Fruit fly (Drosophila melanogaster) whole organism, adult: ENCODE measurements around the gene CG9300.

Experiments
- CG11617 ChIP-seq: fragments of 200-800 bp; sonication (Bioruptor generic); optimal IDR thresholded peaks from 2 replicates; lab custom pipeline; 2017; ENCODE audit warnings: mild to moderate bottlenecking, missing biosample characterization, missing genetic modification reagents, missing genetic modification characterization
- CG12768 ChIP-seq: fragments of 200-800 bp; sonication (Bioruptor generic); optimal IDR thresholded peaks from 2 replicates; lab custom pipeline; 2017; ENCODE audit warnings: missing biosample characterization, missing genetic modification characterization, mild to moderate bottlenecking, moderate library complexity, missing genetic modification reagents
- CG14711 ChIP-seq: fragments of 200-800 bp; sonication (Bioruptor generic); optimal IDR thresholded peaks from 2 replicates; lab custom pipeline; 2018; ENCODE audit warnings: missing biosample characterization, mild to moderate bottlenecking, missing genetic modification characterization, moderate library complexity
- CG1620 ChIP-seq: fragments of 200-800 bp; sonication (Bioruptor generic); optimal IDR thresholded peaks from 2 replicates; lab custom pipeline; 2016; ENCODE audit warnings: missing biosample characterization, missing genetic modification characterization
- CG33017 ChIP-seq: fragments of 200-800 bp; sonication (Bioruptor generic); optimal IDR thresholded peaks from 2 replicates; lab custom pipeline; 2018; ENCODE audit warnings: missing biosample characterization, mild to moderate bottlenecking, missing genetic modification characterization, moderate library complexity
- CG5204 ChIP-seq: fragments of 200-800 bp; sonication (Bioruptor generic); optimal IDR thresholded peaks from 2 replicates; lab custom pipeline; 2016; ENCODE audit warnings: missing biosample characterization, missing genetic modification characterization
- CG7045 ChIP-seq: fragments of 200-800 bp; sonication (Bioruptor generic); optimal IDR thresholded peaks from 2 replicates; lab custom pipeline; 2017; ENCODE audit warnings: missing biosample characterization, mild to moderate bottlenecking, missing genetic modification characterization
- CG7101 ChIP-seq: fragments of 200-800 bp; sonication (Bioruptor generic); optimal IDR thresholded peaks from 2 replicates; lab custom pipeline; 2018; ENCODE audit warnings: missing biosample characterization, mild to moderate bottlenecking, missing genetic modification characterization, moderate library complexity
- Clk ChIP-seq: fragments of 200-800 bp; sonication (Bioruptor generic); optimal IDR thresholded peaks from 2 replicates; lab custom pipeline; 2017; ENCODE audit warnings: missing biosample characterization, missing genetic modification characterization
- Crg-1 ChIP-seq: fragments of 200-800 bp; sonication (Bioruptor generic); optimal IDR thresholded peaks from 2 replicates; lab custom pipeline; 2016; ENCODE audit warnings: missing biosample characterization, missing genetic modification characterization
- Hr96 ChIP-seq: fragments of 200-800 bp; sonication (Bioruptor generic); optimal IDR thresholded peaks from 2 replicates; lab custom pipeline; 2016; ENCODE audit warnings: missing biosample characterization, missing genetic modification characterization
- Mnt ChIP-seq: fragments of 200-800 bp; sonication (Bioruptor generic); optimal IDR thresholded peaks from 2 replicates; lab custom pipeline; 2016; ENCODE audit warnings: missing biosample characterization, mild to moderate bottlenecking, missing genetic modification characterization
- bab1 ChIP-seq: fragments of 200-800 bp; sonication (Bioruptor generic); optimal IDR thresholded peaks from 3 replicates; lab custom pipeline; 2019; ENCODE audit warnings: missing biosample characterization, mild to moderate bottlenecking, missing genetic modification characterization, moderate library complexity
- cic ChIP-seq: fragments of 200-800 bp; sonication (Bioruptor generic); optimal IDR thresholded peaks from 2 replicates; lab custom pipeline; 2017; ENCODE audit warnings: missing biosample characterization, mild to moderate bottlenecking, missing genetic modification characterization, moderate library complexity
- cnc ChIP-seq, 2 experiments: fragments of >200 bp; optimal IDR thresholded peaks; 2 replicates each; lab custom pipeline; 2017
- kay ChIP-seq: fragments of 200-800 bp; sonication (Bioruptor generic); peaks from one replicate; lab custom pipeline; 2016; ENCODE audit warnings: missing biosample characterization, missing genetic modification characterization, borderline replicate concordance
- ovo ChIP-seq: fragments of 200-800 bp; sonication (Bioruptor generic); optimal IDR thresholded peaks from 2 replicates; lab custom pipeline; 2016; ENCODE audit warnings: missing biosample characterization, missing genetic modification characterization
- pad ChIP-seq: fragments of 200-800 bp; sonication (Bioruptor generic); optimal IDR thresholded peaks from 3 replicates; lab custom pipeline; 2017; ENCODE audit warnings: missing biosample characterization, missing genetic modification characterization, mild to moderate bottlenecking, moderate library complexity, missing genetic modification reagents
- tj ChIP-seq: fragments of 200-800 bp; sonication (Bioruptor generic); optimal IDR thresholded peaks from 3 replicates; lab custom pipeline; 2017; ENCODE audit warnings: missing biosample characterization, mild to moderate bottlenecking, missing genetic modification characterization, moderate library complexity
- toe ChIP-seq: fragments of 200-800 bp; sonication (Bioruptor generic); optimal IDR thresholded peaks from 2 replicates; lab custom pipeline; 2016; ENCODE audit warnings: missing biosample characterization, missing genetic modification characterization

The CG9300 gene

dm6 chr3L:19579346-19579745 is 27.1 kb downstream of the CG9300 start:
- TF ChIP-seq CG1620 (GFP tag; lab: Kevin White, UChicago) = no peak
- TF ChIP-seq CG11617 = no peak
- no peak for TF ChIP-seq CG7101 (tag; lab: Kevin White, UChicago)
- no peak for TF ChIP-seq Crg-1 (GFP tag; lab: Kevin White, UChicago)
- TF ChIP-seq pad (GFP tag; lab: Kevin White, UChicago) = no peak
- no peak for TF ChIP-seq CG5204 (GFP tag; lab: Kevin White, UChicago)
- TF ChIP-seq Hr96 (GFP tag; lab: Kevin White, UChicago) = no peak
- TF ChIP-seq Mnt (GFP tag; lab: Kevin White, UChicago) = no peak
- TF ChIP-seq CG14711 (tag; lab: Kevin White, UChicago) = no peak
- no peak for TF ChIP-seq kay (GFP tag; lab: Kevin White, UChicago)
- no peak for TF ChIP-seq cic (GFP tag; lab: Kevin White, UChicago)
- no peak for TF ChIP-seq bab1 (GFP tag; lab: Kevin White, UChicago)
- no peak for TF ChIP-seq Clk (GFP tag; lab: Kevin White, UChicago)
- TF ChIP-seq CG33017 (tag; lab: Kevin White, UChicago) = no peak
- TF ChIP-seq CG7045 (GFP tag; lab: Kevin White, UChicago) = no peak

- no peak for TF ChIP-seq CG7045 (GFP tag; lab: Kevin White, UChicago)
- no peak for TF ChIP-seq CG33017 (tag; lab: Kevin White, UChicago)
Measured at dm6 chr3L:19580709-19581227, 28.5 kb downstream of the CG9300 start.

- TF ChIP-seq CG7045 (GFP tag; lab: Kevin White, UChicago) (no peak), CG12768 (GFP tag; lab: Kevin White, UChicago) (no peak), Crg-1 (GFP tag; lab: Kevin White, UChicago) (no peak), ovo (GFP tag; lab: Kevin White, UChicago) (no peak), CG1620 (GFP tag; lab: Kevin White, UChicago) (no peak), CG7101 (tag; lab: Kevin White, UChicago) (no peak), Mnt (GFP tag; lab: Kevin White, UChicago) (no peak), CG33017 (tag; lab: Kevin White, UChicago) (no peak), bab1 (GFP tag; lab: Kevin White, UChicago) (no peak), cic (GFP tag; lab: Kevin White, UChicago) (no peak), Hr96 (GFP tag; lab: Kevin White, UChicago) (no peak), CG5204 (GFP tag; lab: Kevin White, UChicago) (no peak), CG11617 (no peak), kay (GFP tag; lab: Kevin White, UChicago) (no peak), toe (GFP tag; lab: Kevin White, UChicago) (no peak), Clk (GFP tag; lab: Kevin White, UChicago) (no peak), tj (no peak)
Measured at dm6 chr3L:19584369-19584915, 32.2 kb downstream of the CG9300 start, which contains the start of gene Shal. TSS of gene Shal (minus strand) at chr3L:19584568.

- TF ChIP-seq CG11617 = peak; percentile 15
- no peak for TF ChIP-seq cic (GFP tag; lab: Kevin White, UChicago)
- TF ChIP-seq CG7101 (tag; lab: Kevin White, UChicago) = peak; percentile 33
- TF ChIP-seq cnc (optimal IDR thresholded peaks at IDR 0.05; lab: Kevin White, UChicago) = no peak
- TF ChIP-seq pad (GFP tag; lab: Kevin White, UChicago) = no peak
- no peak for TF ChIP-seq Clk (GFP tag; lab: Kevin White, UChicago)
- no peak for TF ChIP-seq kay (GFP tag; lab: Kevin White, UChicago)
- no peak for TF ChIP-seq Crg-1 (GFP tag; lab: Kevin White, UChicago)
- TF ChIP-seq Hr96 (GFP tag; lab: Kevin White, UChicago) = no peak
- peak; percentile 38 for TF ChIP-seq CG5204 (GFP tag; lab: Kevin White, UChicago)
- TF ChIP-seq CG7045 (GFP tag; lab: Kevin White, UChicago) = no peak
- TF ChIP-seq CG14711 (tag; lab: Kevin White, UChicago) = no peak
- peak; percentile 46 for TF ChIP-seq CG33017 (tag; lab: Kevin White, UChicago)
- peak; percentile 10 for TF ChIP-seq toe (GFP tag; lab: Kevin White, UChicago)
- TF ChIP-seq CG12768 (GFP tag; lab: Kevin White, UChicago) = no peak
- peak; percentile 14 for TF ChIP-seq CG1620 (GFP tag; lab: Kevin White, UChicago)
- peak; percentile 72 for TF ChIP-seq bab1 (GFP tag; lab: Kevin White, UChicago)
- TF ChIP-seq ovo (GFP tag; lab: Kevin White, UChicago) = no peak
- peak; percentile 28 for TF ChIP-seq tj
- peak; percentile 45 for TF ChIP-seq Mnt (GFP tag; lab: Kevin White, UChicago)
Measured at dm6 chr3L:19585979-19586378, 33.8 kb downstream of the CG9300 start, which contains the start of the genes CG9231 and CG9330. TSS of gene CG9231 (minus strand) at chr3L:19586003. TSS of gene CG9330 (plus strand) at chr3L:19586253.

- TF ChIP-seq cnc (optimal IDR thresholded peaks at IDR 0.05; lab: Kevin White, UChicago) (no peak), Hr96 (GFP tag; lab: Kevin White, UChicago) (peak; percentile 100), CG14711 (tag; lab: Kevin White, UChicago) (peak; percentile 100), CG11617 (peak; percentile 100), kay (GFP tag; lab: Kevin White, UChicago) (peak; percentile 100), CG7101 (tag; lab: Kevin White, UChicago) (peak; percentile 100), bab1 (GFP tag; lab: Kevin White, UChicago) (peak; percentile 100), toe (GFP tag; lab: Kevin White, UChicago) (peak; percentile 100), Clk (GFP tag; lab: Kevin White, UChicago) (peak; percentile 100), Mnt (GFP tag; lab: Kevin White, UChicago) (peak; percentile 100), tj (peak; percentile 98), CG7045 (GFP tag; lab: Kevin White, UChicago) (peak; percentile 100), Crg-1 (GFP tag; lab: Kevin White, UChicago) (peak; percentile 100), cic (GFP tag; lab: Kevin White, UChicago) (peak; percentile 98), CG33017 (tag; lab: Kevin White, UChicago) (peak; percentile 100), ovo (GFP tag; lab: Kevin White, UChicago) (peak; percentile 100), pad (GFP tag; lab: Kevin White, UChicago) (peak; percentile 98), CG5204 (GFP tag; lab: Kevin White, UChicago) (peak; percentile 100), CG12768 (GFP tag; lab: Kevin White, UChicago) (peak; percentile 100), CG1620 (GFP tag; lab: Kevin White, UChicago) (peak; percentile 100)
Measured at dm6 chr3L:19590422-19590821, 38.2 kb downstream of the CG9300 start, which contains the start of gene CG14100. TSS of gene CG14100 (minus strand) at chr3L:19590524.
